Worm (Caenorhabditis elegans) whole organism, midembryonic: Measurements from ENCODE around the gene srm-2.

Experiments
- T22C8.4 ChIP-seq: fragments of 200-800 bp; sonication (Bioruptor generic); IDR thresholded peaks from 2 replicates; pipeline ENCODE4 v1.3.6; 2022; ENCODE audit warnings: missing genetic modification characterization, missing compliant biosample characterization
- flt-1 ChIP-seq: fragments of 200-800 bp; sonication (Bioruptor generic); IDR thresholded peaks from 2 replicates; pipeline ENCODE4 v1.3.6; 2022; ENCODE audit warnings: missing genetic modification characterization, missing compliant biosample characterization
- klf-2 ChIP-seq: fragments of 200-800 bp; sonication (Bioruptor generic); conservative IDR thresholded peaks from 2 replicates; pipeline ENCODE4 v1.3.6; 2022; ENCODE audit warnings: missing genetic modification reagents, missing genetic modification characterization, missing compliant biosample characterization
- med-1 ChIP-seq: sonication (generic microtip); optimal IDR thresholded peaks from 2 replicates; lab custom pipeline; 2017; ENCODE audit warnings: missing genetic modification characterization, mild to moderate bottlenecking, missing compliant biosample characterization, antibody characterized with exemption, missing genetic modification reagents; ENCODE audit not compliant: insufficient read depth
- tab-1 ChIP-seq: fragments of 200-800 bp; sonication (Bioruptor generic); IDR thresholded peaks from 2 replicates; pipeline ENCODE4 v1.3.6; 2022; ENCODE audit warnings: missing genetic modification characterization, missing compliant biosample characterization
- ztf-23 ChIP-seq: fragments of 200-800 bp; sonication (Bioruptor generic); IDR thresholded peaks from 2 replicates; pipeline ENCODE4 v1.3.6; 2022; ENCODE audit warnings: missing genetic modification reagents, missing genetic modification characterization, missing compliant biosample characterization
- ztf-29 ChIP-seq: fragments of 200-800 bp; sonication (Bioruptor generic); IDR thresholded peaks from 2 replicates; pipeline ENCODE4 v1.3.6; 2022; ENCODE audit warnings: missing genetic modification reagents, missing genetic modification characterization, missing compliant biosample characterization

- TF ChIP-seq tab-1 (no peak), ztf-23 (no peak), flt-1 (no peak), klf-2 (no peak), T22C8.4 (no peak), med-1 (GFP tag; lab: Kevin White, UChicago) (no peak), ztf-29 (GFP tag; lab: Robert Waterston, UW) (no peak)
Observed at ce11 chrIV:4960623-4961022, 47.9 kb upstream of the srm-2 start, which contains the start of gene str-164.
